Worm (Caenorhabditis elegans) whole organism, midembryonic: Measurements from ENCODE around the gene acdh-6.

Source experiments
- T22C8.4 ChIP-seq: fragments of 200-800 bp; sonication (Bioruptor generic); IDR thresholded peaks from 2 replicates; pipeline ENCODE4 v1.3.6; 2022; ENCODE audit warnings: missing genetic modification characterization, missing compliant biosample characterization
- cog-1 ChIP-seq: sonication (generic microtip); optimal IDR thresholded peaks from 2 replicates; lab custom pipeline; 2016; ENCODE audit warnings: missing genetic modification characterization, missing compliant biosample characterization
- flt-1 ChIP-seq: fragments of 200-800 bp; sonication (Bioruptor generic); IDR thresholded peaks from 2 replicates; pipeline ENCODE4 v1.3.6; 2022; ENCODE audit warnings: missing genetic modification characterization, missing compliant biosample characterization
- klf-2 ChIP-seq: fragments of 200-800 bp; sonication (Bioruptor generic); conservative IDR thresholded peaks from 2 replicates; pipeline ENCODE4 v1.3.6; 2022; ENCODE audit warnings: missing genetic modification reagents, missing genetic modification characterization, missing compliant biosample characterization
- med-1 ChIP-seq: sonication (generic microtip); optimal IDR thresholded peaks from 2 replicates; lab custom pipeline; 2017; ENCODE audit warnings: missing genetic modification characterization, mild to moderate bottlenecking, missing compliant biosample characterization, antibody characterized with exemption, missing genetic modification reagents; ENCODE audit not compliant: insufficient read depth
- ref-1 ChIP-seq: fragments of 200-800 bp; sonication (Bioruptor generic); conservative IDR thresholded peaks from 2 replicates; pipeline ENCODE4 v1.3.6; 2022; ENCODE audit warnings: missing genetic modification reagents, missing genetic modification characterization, missing compliant biosample characterization
- tab-1 ChIP-seq: fragments of 200-800 bp; sonication (Bioruptor generic); IDR thresholded peaks from 2 replicates; pipeline ENCODE4 v1.3.6; 2022; ENCODE audit warnings: missing genetic modification characterization, missing compliant biosample characterization
- ztf-23 ChIP-seq: fragments of 200-800 bp; sonication (Bioruptor generic); IDR thresholded peaks from 2 replicates; pipeline ENCODE4 v1.3.6; 2022; ENCODE audit warnings: missing genetic modification reagents, missing genetic modification characterization, missing compliant biosample characterization
- ztf-29 ChIP-seq: fragments of 200-800 bp; sonication (Bioruptor generic); IDR thresholded peaks from 2 replicates; pipeline ENCODE4 v1.3.6; 2022; ENCODE audit warnings: missing genetic modification reagents, missing genetic modification characterization, missing compliant biosample characterization

Gene acdh-6

DNA sequence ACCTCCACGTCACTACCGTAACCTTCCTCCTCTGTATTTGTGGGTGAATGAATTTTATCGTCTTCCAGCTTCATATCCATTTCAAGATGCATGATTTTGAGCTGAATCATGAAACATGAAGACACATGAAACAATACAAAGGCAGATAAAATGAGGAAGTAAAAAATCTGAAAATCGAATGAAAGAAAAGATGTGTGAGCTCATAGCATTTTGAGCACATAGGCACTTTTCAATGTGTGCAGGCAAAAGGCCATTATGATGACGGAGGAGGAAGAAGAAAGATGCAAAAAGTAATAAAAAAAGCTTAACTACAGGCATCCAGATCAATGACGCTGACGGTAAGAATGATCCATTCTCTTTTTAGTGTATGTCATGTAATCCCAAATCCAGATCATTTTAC lies 36.8 kb downstream of the acdh-6 start, which contains the start of gene ztf-30:
Gene ztf-30 (minus strand): TSS at position 101 of the 400 bp plus-strand sequence.
- no peak for TF ChIP-seq T22C8.4 (GFP tag; lab: Robert Waterston, UW)
- no peak for TF ChIP-seq cog-1 (tag; lab: Kevin White, UChicago)
- no peak for TF ChIP-seq ztf-29 (GFP tag; lab: Robert Waterston, UW)
- TF ChIP-seq flt-1: no peak
- no peak for TF ChIP-seq klf-2 (GFP tag; lab: Robert Waterston, UW)

DNA sequence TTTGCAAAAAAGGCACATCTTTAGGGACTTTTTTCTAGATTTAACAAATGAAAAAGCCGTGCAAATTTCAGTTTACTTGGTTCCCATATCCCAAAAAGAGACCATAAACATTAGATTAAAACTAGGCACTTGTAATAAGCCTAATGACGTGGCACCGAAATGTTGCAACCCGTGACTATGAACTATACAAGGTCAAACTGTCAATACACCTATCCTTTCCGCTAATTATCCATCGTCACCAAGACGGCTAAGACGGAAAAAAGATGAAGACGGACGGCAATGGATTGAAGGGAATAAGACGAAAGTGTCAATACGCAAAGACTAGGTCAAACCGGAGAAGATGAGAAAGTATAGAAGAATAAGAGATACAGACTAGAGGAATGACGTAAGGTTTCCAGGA lies 38.0 kb downstream of the acdh-6 start:
- no peak for TF ChIP-seq ref-1 (GFP tag; lab: Robert Waterston, UW)
- TF ChIP-seq tab-1 (GFP tag; lab: Robert Waterston, UW): no peak
- TF ChIP-seq med-1 (GFP tag; lab: Kevin White, UChicago): no peak
- TF ChIP-seq ztf-29 (GFP tag; lab: Robert Waterston, UW): no peak
- no peak for TF ChIP-seq klf-2 (GFP tag; lab: Robert Waterston, UW)
- no peak for TF ChIP-seq ztf-23 (GFP tag; lab: Robert Waterston, UW)
- no peak for TF ChIP-seq flt-1
- no peak for TF ChIP-seq cog-1 (tag; lab: Kevin White, UChicago)
- TF ChIP-seq T22C8.4 (GFP tag; lab: Robert Waterston, UW): no peak

DNA sequence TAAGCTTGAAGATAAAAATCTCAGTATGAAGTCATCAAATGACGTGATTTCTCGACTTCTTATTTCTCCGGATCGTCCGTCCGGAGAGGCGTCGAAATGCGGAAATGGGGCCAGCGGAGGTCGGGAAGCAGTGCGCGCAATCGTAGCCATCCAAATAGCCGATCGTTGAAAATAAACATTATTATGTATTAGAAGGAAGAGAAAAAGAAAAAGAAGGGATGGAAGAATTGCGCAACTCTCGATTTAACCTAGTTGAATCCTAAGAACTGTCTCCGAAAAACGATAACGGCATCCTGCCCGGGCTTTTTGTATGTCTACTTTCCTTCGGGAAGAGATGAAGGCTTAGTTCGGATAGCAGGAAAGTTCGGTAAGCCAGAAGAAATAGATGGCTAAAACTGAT lies 41.2 kb downstream of the acdh-6 start:
- TF ChIP-seq med-1 (GFP tag; lab: Kevin White, UChicago) (no peak), ztf-23 (GFP tag; lab: Robert Waterston, UW) (no peak), ztf-29 (GFP tag; lab: Robert Waterston, UW) (no peak), tab-1 (GFP tag; lab: Robert Waterston, UW) (no peak), ref-1 (GFP tag; lab: Robert Waterston, UW) (no peak), klf-2 (GFP tag; lab: Robert Waterston, UW) (no peak), T22C8.4 (GFP tag; lab: Robert Waterston, UW) (no peak), cog-1 (tag; lab: Kevin White, UChicago) (no peak), flt-1 (no peak)

ce11 chrIII:8605532-8605931 lies 44.6 kb downstream of the acdh-6 start, which contains the start of gene C06E1.1:
C06E1.1 (plus strand) TSS chrIII:8605832.
- TF ChIP-seq flt-1 (no peak), T22C8.4 (GFP tag; lab: Robert Waterston, UW) (no peak), klf-2 (GFP tag; lab: Robert Waterston, UW) (no peak), tab-1 (GFP tag; lab: Robert Waterston, UW) (no peak), ztf-23 (GFP tag; lab: Robert Waterston, UW) (no peak), cog-1 (tag; lab: Kevin White, UChicago) (no peak), med-1 (GFP tag; lab: Kevin White, UChicago) (no peak), ref-1 (GFP tag; lab: Robert Waterston, UW) (no peak), ztf-29 (GFP tag; lab: Robert Waterston, UW) (no peak)

DNA sequence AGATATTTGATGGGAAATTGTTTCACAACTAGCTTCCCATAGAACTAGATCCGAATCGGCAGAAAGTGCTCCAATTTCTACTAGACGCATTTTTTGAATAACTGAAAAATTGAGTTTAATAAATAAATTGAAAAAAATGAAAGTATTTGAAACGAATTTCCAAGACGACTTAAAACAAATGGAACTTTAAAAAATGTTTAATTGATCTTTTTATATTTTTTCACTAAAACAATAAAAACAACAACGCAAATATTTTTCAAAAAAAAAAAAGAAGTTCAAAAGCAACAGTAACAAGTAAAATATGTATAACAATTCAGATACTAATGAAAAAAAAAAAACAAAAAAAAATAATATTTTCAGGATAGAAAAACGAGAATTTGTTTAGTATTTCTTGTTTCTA lies 48.7 kb downstream of the acdh-6 start, which contains the start of gene C06E1.9:
Gene C06E1.9 (minus strand): TSS at position 101 of the 400 bp plus-strand sequence.
- TF ChIP-seq tab-1 (GFP tag; lab: Robert Waterston, UW): no peak
- TF ChIP-seq cog-1 (tag; lab: Kevin White, UChicago): no peak
- TF ChIP-seq med-1 (GFP tag; lab: Kevin White, UChicago): no peak
- TF ChIP-seq ztf-23 (GFP tag; lab: Robert Waterston, UW): no peak
- no peak for TF ChIP-seq klf-2 (GFP tag; lab: Robert Waterston, UW)
- TF ChIP-seq ztf-29 (GFP tag; lab: Robert Waterston, UW): no peak
- TF ChIP-seq T22C8.4 (GFP tag; lab: Robert Waterston, UW): no peak

ce11 chrIII:8611282-8611681 lies 50.3 kb downstream of the acdh-6 start:
- TF ChIP-seq tab-1 (GFP tag; lab: Robert Waterston, UW): no peak
- no peak for TF ChIP-seq ztf-23 (GFP tag; lab: Robert Waterston, UW)
- TF ChIP-seq flt-1: no peak
- TF ChIP-seq klf-2 (GFP tag; lab: Robert Waterston, UW): no peak
- TF ChIP-seq med-1 (GFP tag; lab: Kevin White, UChicago): no peak
- no peak for TF ChIP-seq ref-1 (GFP tag; lab: Robert Waterston, UW)
- no peak for TF ChIP-seq ztf-29 (GFP tag; lab: Robert Waterston, UW)
- TF ChIP-seq cog-1 (tag; lab: Kevin White, UChicago): no peak
- TF ChIP-seq T22C8.4 (GFP tag; lab: Robert Waterston, UW): no peak
